Worm (Caenorhabditis elegans) whole organism, L4/young adult: ENCODE measurements around the gene odr-2.

ENCODE experiments used
- W03F9.2 ChIP-seq: fragments of 150-350 bp; optimal IDR thresholded peaks from 2 replicates; lab custom pipeline; 2014; ENCODE audit warnings: missing biosample characterization, missing genetic modification characterization
- dao-5 ChIP-seq: sonication (generic microtip); optimal IDR thresholded peaks from 2 replicates; lab custom pipeline; 2016; ENCODE audit warnings: missing genotype, missing genetic modification characterization, moderate library complexity, missing compliant biosample characterization
- him-1 ChIP-seq: sonication (generic microtip); optimal IDR thresholded peaks from 2 replicates; lab custom pipeline; 2016; ENCODE audit warnings: missing genotype, missing genetic modification reagents, missing genetic modification characterization, missing compliant biosample characterization

DNA sequence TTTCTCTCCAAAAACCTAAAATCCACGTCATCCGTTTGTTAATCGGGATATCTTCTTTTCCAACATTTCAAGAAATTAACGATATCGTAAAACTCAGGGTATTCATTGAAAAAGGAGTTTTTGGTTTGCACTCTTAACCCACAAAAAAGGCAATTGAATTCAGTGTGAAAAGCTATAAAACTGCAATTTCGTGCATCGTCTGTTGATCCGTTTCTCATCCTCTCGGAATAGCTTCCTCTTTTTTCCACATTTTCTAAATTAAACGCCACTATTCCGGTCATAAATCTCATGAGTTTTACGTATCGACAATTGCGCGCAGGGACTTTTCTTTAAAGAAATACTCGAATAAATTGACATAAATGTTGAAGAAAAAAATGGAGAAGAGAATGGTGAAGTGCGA is 8.9 kb downstream of the odr-2 start:
- TF ChIP-seq W03F9.2 (tag; lab: Kevin White, UChicago) (no peak), him-1 (tag; lab: Kevin White, UChicago) (no peak), dao-5 (tag; lab: Kevin White, UChicago) (no peak)
